Fruit fly (Drosophila melanogaster) whole organism, prepupa: ENCODE data around the gene GILT2.

ENCODE experiments used
- Blimp-1 ChIP-seq: fragments of 200-800 bp; sonication (Bioruptor generic); optimal IDR thresholded peaks from 3 replicates; lab custom pipeline; 2017; ENCODE audit warnings: missing biosample characterization, missing genetic modification characterization, mild to moderate bottlenecking, moderate library complexity, missing genetic modification reagents
- CG10631 ChIP-seq: fragments of 200-800 bp; sonication (Bioruptor generic); optimal IDR thresholded peaks from 2 replicates; lab custom pipeline; 2016; ENCODE audit warnings: missing biosample characterization, missing genetic modification characterization
- CG10669 ChIP-seq: fragments of 200-800 bp; sonication (Bioruptor generic); optimal IDR thresholded peaks from 3 replicates; lab custom pipeline; 2018; ENCODE audit warnings: missing biosample characterization, mild to moderate bottlenecking, missing genetic modification characterization, moderate library complexity
- CG11294 ChIP-seq: fragments of 200-800 bp; sonication (Bioruptor generic); IDR thresholded peaks from 2 replicates; pipeline ENCODE4 v1.3.6; 2022; ENCODE audit warnings: missing biosample characterization, missing genetic modification characterization
- CG11902 ChIP-seq: fragments of 200-800 bp; sonication (Bioruptor generic); optimal IDR thresholded peaks from 3 replicates; lab custom pipeline; 2016; ENCODE audit warnings: missing biosample characterization, missing genetic modification characterization
- CG15336 ChIP-seq: fragments of 200-800 bp; sonication (Bioruptor generic); IDR thresholded peaks from 2 replicates; pipeline ENCODE4 v1.3.6; 2022; ENCODE audit warnings: missing biosample characterization, missing genetic modification characterization
- CG1621 ChIP-seq: fragments of 200-800 bp; sonication (Bioruptor generic); optimal IDR thresholded peaks from 3 replicates; lab custom pipeline; 2018; ENCODE audit warnings: missing biosample characterization, mild to moderate bottlenecking, missing genetic modification characterization
- CG3032 ChIP-seq: fragments of 200-800 bp; optimal IDR thresholded peaks from 2 replicates; lab custom pipeline; 2019; ENCODE audit warnings: missing biosample characterization, mild to moderate bottlenecking, missing genetic modification characterization, moderate library complexity
- CG31627 ChIP-seq: fragments of 200-800 bp; sonication (Bioruptor generic); optimal IDR thresholded peaks from 3 replicates; lab custom pipeline; 2016; ENCODE audit warnings: missing biosample characterization, missing genetic modification characterization
- CG32006 ChIP-seq: fragments of 200-800 bp; sonication (Bioruptor generic); optimal IDR thresholded peaks from 3 replicates; lab custom pipeline; 2017; ENCODE audit warnings: missing biosample characterization, mild to moderate bottlenecking, missing genetic modification characterization
- CG4318 ChIP-seq: fragments of 200-800 bp; sonication (Bioruptor generic); optimal IDR thresholded peaks from 3 replicates; lab custom pipeline; 2017; ENCODE audit warnings: missing biosample characterization, mild to moderate bottlenecking, missing genetic modification characterization
- CG6163 ChIP-seq: fragments of 200-800 bp; sonication (Bioruptor generic); IDR thresholded peaks from 3 replicates; pipeline ENCODE4 v1.3.6; 2022; ENCODE audit warnings: missing biosample characterization, missing genetic modification characterization
- CG6792 ChIP-seq: fragments of 200-800 bp; sonication (Bioruptor generic); optimal IDR thresholded peaks from 3 replicates; lab custom pipeline; 2016; ENCODE audit warnings: missing biosample characterization, missing genetic modification characterization
- CG6854 ChIP-seq: fragments of 200-800 bp; sonication (Bioruptor generic); optimal IDR thresholded peaks from 2 replicates; lab custom pipeline; 2017; ENCODE audit warnings: missing biosample characterization, mild to moderate bottlenecking, missing genetic modification characterization
- CG7368 ChIP-seq: fragments of 200-800 bp; sonication (Bioruptor generic); optimal IDR thresholded peaks from 3 replicates; lab custom pipeline; 2016; ENCODE audit warnings: missing biosample characterization, missing genetic modification characterization
- CG8319 ChIP-seq: fragments of 200-800 bp; sonication (Bioruptor generic); optimal IDR thresholded peaks from 3 replicates; lab custom pipeline; 2016; ENCODE audit warnings: missing biosample characterization, missing genetic modification characterization
- CG9139 ChIP-seq: fragments of 200-800 bp; sonication (Bioruptor generic); optimal IDR thresholded peaks from 3 replicates; lab custom pipeline; 2017; ENCODE audit warnings: missing biosample characterization, mild to moderate bottlenecking, missing genetic modification characterization
- Eip75B ChIP-seq: fragments of 200-800 bp; sonication (Bioruptor generic); optimal IDR thresholded peaks from 3 replicates; lab custom pipeline; 2016; ENCODE audit warnings: missing biosample characterization, missing genetic modification characterization
- Eip78C ChIP-seq: fragments of 200-800 bp; sonication (Bioruptor generic); peaks from one replicate; lab custom pipeline; 2016; ENCODE audit warnings: missing biosample characterization, missing genetic modification characterization
- Ets96B ChIP-seq: fragments of 200-800 bp; optimal IDR thresholded peaks from 2 replicates; lab custom pipeline; 2019; ENCODE audit warnings: missing biosample characterization, mild to moderate bottlenecking, missing genetic modification characterization, moderate library complexity
- Gug ChIP-seq: fragments of 200-800 bp; sonication (Bioruptor generic); IDR thresholded peaks from 2 replicates; pipeline ENCODE4 v1.3.6; 2022; ENCODE audit warnings: missing biosample characterization, missing genetic modification characterization
- Hr38 ChIP-seq: sonication (Bioruptor generic); optimal IDR thresholded peaks from 2 replicates; lab custom pipeline; 2016; ENCODE audit warnings: missing biosample characterization, missing genetic modification characterization
- Hr39 ChIP-seq: fragments of 200-800 bp; sonication (Bioruptor generic); optimal IDR thresholded peaks from 2 replicates; lab custom pipeline; 2016; ENCODE audit warnings: missing biosample characterization, missing genetic modification characterization
- Met ChIP-seq: fragments of 200-800 bp; sonication (Bioruptor generic); optimal IDR thresholded peaks from 3 replicates; lab custom pipeline; 2016; ENCODE audit warnings: missing biosample characterization, missing genetic modification characterization
- Smox ChIP-seq: fragments of 200-800 bp; sonication (Bioruptor generic); optimal IDR thresholded peaks from 3 replicates; lab custom pipeline; 2016; ENCODE audit warnings: missing biosample characterization, missing genetic modification characterization
- Sox102F ChIP-seq: fragments of 200-800 bp; sonication (Bioruptor generic); optimal IDR thresholded peaks from 2 replicates; lab custom pipeline; 2016; ENCODE audit warnings: missing biosample characterization, mild to moderate bottlenecking, missing genetic modification characterization
- Sox14 ChIP-seq: fragments of 200-800 bp; sonication (Bioruptor generic); optimal IDR thresholded peaks from 3 replicates; lab custom pipeline; 2016; ENCODE audit warnings: missing biosample characterization, missing genetic modification characterization
- Sox15 ChIP-seq: fragments of 200-800 bp; sonication (Bioruptor generic); optimal IDR thresholded peaks from 3 replicates; lab custom pipeline; 2016; ENCODE audit warnings: missing biosample characterization, missing genetic modification characterization
- achi ChIP-seq: fragments of 200-800 bp; sonication (Bioruptor generic); optimal IDR thresholded peaks from 3 replicates; lab custom pipeline; 2016; ENCODE audit warnings: missing biosample characterization, missing genetic modification characterization
- cyc ChIP-seq: fragments of 200-800 bp; sonication (Bioruptor generic); optimal IDR thresholded peaks from 3 replicates; lab custom pipeline; 2016; ENCODE audit warnings: missing biosample characterization, missing genetic modification characterization
- dsx ChIP-seq: fragments of 200-800 bp; optimal IDR thresholded peaks from 3 replicates; lab custom pipeline; 2019; ENCODE audit warnings: missing biosample characterization, mild to moderate bottlenecking, missing genetic modification characterization, moderate library complexity; ENCODE audit not compliant: poor library complexity, severe bottlenecking
- esn ChIP-seq: fragments of 200-800 bp; sonication (Bioruptor generic); optimal IDR thresholded peaks from 2 replicates; lab custom pipeline; 2016; ENCODE audit warnings: missing biosample characterization, mild to moderate bottlenecking, missing genetic modification characterization, moderate library complexity
- fd59A ChIP-seq: fragments of 200-800 bp; sonication (Bioruptor generic); optimal IDR thresholded peaks from 2 replicates; lab custom pipeline; 2017; ENCODE audit warnings: missing biosample characterization, mild to moderate bottlenecking, missing genetic modification characterization, missing genetic modification reagents
- fd85E ChIP-seq: fragments of 200-800 bp; sonication (Bioruptor generic); optimal IDR thresholded peaks from 3 replicates; lab custom pipeline; 2016; ENCODE audit warnings: missing biosample characterization, missing genetic modification characterization
- lz ChIP-seq: fragments of 200-800 bp; sonication (Bioruptor generic); optimal IDR thresholded peaks from 3 replicates; lab custom pipeline; 2016; ENCODE audit warnings: missing biosample characterization, missing genetic modification characterization
- net ChIP-seq: fragments of 200-800 bp; sonication (Bioruptor generic); optimal IDR thresholded peaks from 3 replicates; lab custom pipeline; 2016; ENCODE audit warnings: missing biosample characterization, missing genetic modification characterization
- pdm3 ChIP-seq: fragments of 200-800 bp; sonication (Bioruptor generic); optimal IDR thresholded peaks from 3 replicates; lab custom pipeline; 2016; ENCODE audit warnings: missing biosample characterization, missing genetic modification characterization
- salr ChIP-seq, 2 experiments: fragments of 200-800 bp; sonication (Bioruptor generic); optimal IDR thresholded peaks; 3 replicates each; lab custom pipeline; 2016 to 2018; ENCODE audit warnings: missing biosample characterization in 2 of 2, missing genetic modification characterization in 2 of 2, mild to moderate bottlenecking in 1 of 2
- svp ChIP-seq: fragments of 200-800 bp; sonication (Bioruptor generic); peaks from one replicate; lab custom pipeline; 2016; ENCODE audit warnings: missing biosample characterization, missing genetic modification characterization
- topi ChIP-seq: fragments of 200-800 bp; sonication (Bioruptor generic); optimal IDR thresholded peaks from 3 replicates; lab custom pipeline; 2016; ENCODE audit warnings: missing biosample characterization, missing genetic modification characterization
- vri ChIP-seq: fragments of 200-800 bp; sonication (Bioruptor generic); optimal IDR thresholded peaks from 3 replicates; lab custom pipeline; 2016; ENCODE audit warnings: missing biosample characterization, mild to moderate bottlenecking, missing genetic modification characterization

The GILT2 gene

dm6 chr3R:23696145-23696544 lies 17.4 kb downstream of the GILT2 start, which contains the start of gene CG10252:
TSS of gene CG10252 (minus strand) at chr3R:23696245.
- TF ChIP-seq CG7368 (GFP tag; lab: Kevin White, UChicago) (no peak), CG6854 (GFP tag; lab: Kevin White, UChicago) (no peak), pdm3 (GFP tag; lab: Kevin White, UChicago) (no peak), Gug (GFP tag; lab: Robert Waterston, UW) (no peak), Smox (no peak), dsx (GFP tag; lab: Kevin White, UChicago) (no peak), Eip78C (no peak), CG9139 (GFP tag; lab: Kevin White, UChicago) (no peak), Hr39 (GFP tag; lab: Kevin White, UChicago) (no peak), Hr38 (no peak)
- TF ChIP-seq, all 60 proteins: peak for 0

DNA sequence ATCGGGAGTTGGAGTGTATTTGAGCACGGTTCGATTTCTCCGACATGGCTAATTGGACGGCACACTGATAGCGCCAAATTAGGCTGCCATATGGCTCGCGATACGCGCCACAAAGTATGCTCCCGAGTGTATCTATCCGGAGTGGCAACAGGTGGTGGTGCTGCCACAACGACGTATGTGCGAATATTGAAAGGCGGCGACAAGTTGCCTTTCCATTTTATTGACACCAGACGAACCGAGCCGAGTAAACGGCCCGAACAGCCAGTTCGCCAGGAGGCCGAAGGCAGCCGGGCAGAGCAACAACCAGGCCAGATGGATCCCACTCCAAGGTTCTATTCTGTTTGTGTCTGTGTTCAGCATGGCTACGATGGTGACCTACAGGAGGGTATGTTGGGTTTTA lies 20.1 kb downstream of the GILT2 start, which contains the start of gene prt:
Gene prt (minus strand): TSS at position 193 of the 400 bp plus-strand sequence.
- TF ChIP-seq Sox14 (GFP tag; lab: Kevin White, UChicago) (no peak), esn (GFP tag; lab: Kevin White, UChicago) (no peak), CG10631 (GFP tag; lab: Kevin White, UChicago) (no peak), lz (GFP tag; lab: Kevin White, UChicago) (no peak), CG11294 (GFP tag; lab: Robert Waterston, UW) (no peak), Eip78C (no peak), CG6163 (no peak), CG4318 (GFP tag; lab: Kevin White, UChicago) (no peak), svp (no peak), CG8319 (GFP tag; lab: Kevin White, UChicago) (no peak), Hr38 (no peak), CG3032 (no peak), vri (GFP tag; lab: Kevin White, UChicago) (no peak)

dm6 chr3R:23700304-23700767 lies 21.6 kb downstream of the GILT2 start, which contains the start of the genes CG31468 and Gba1a:
TSS of gene CG31468 (minus strand) at chr3R:23700354.
TSS of gene Gba1a (plus strand) at chr3R:23700621.
- TF ChIP-seq vri (GFP tag; lab: Kevin White, UChicago) (peak; percentile 82), Smox (no peak), CG6792 (GFP tag; lab: Kevin White, UChicago) (no peak), dsx (GFP tag; lab: Kevin White, UChicago) (no peak)

- TF ChIP-seq topi (GFP tag; lab: Kevin White, UChicago) (no peak), CG10669 (GFP tag; lab: Kevin White, UChicago) (no peak), CG11902 (GFP tag; lab: Kevin White, UChicago) (no peak), Blimp-1 (no peak), Ets96B (tag; lab: Kevin White, UChicago) (no peak), pdm3 (GFP tag; lab: Kevin White, UChicago) (no peak), CG6792 (GFP tag; lab: Kevin White, UChicago) (no peak), Smox (no peak), salr (GFP tag; optimal IDR thresholded peaks at IDR 0.05; lab: Kevin White, UChicago) (no peak)
These were observed 23.8 kb downstream of the GILT2 start, which contains the start of gene Qsox4 for dm6 chr3R:23702461-23702860. TSS of gene Qsox4 (plus strand) at chr3R:23702761.

dm6 chr3R:23704383-23705033 lies 25.8 kb downstream of the GILT2 start, which contains the start of gene Gba1b:
TSS of gene Gba1b (plus strand) at chr3R:23704804.
- TF ChIP-seq Hr39 (GFP tag; lab: Kevin White, UChicago): peak; percentile 16
- peak; percentile 83 for TF ChIP-seq Eip78C
- TF ChIP-seq fd85E (GFP tag; lab: Kevin White, UChicago): no peak
- TF ChIP-seq CG6792 (GFP tag; lab: Kevin White, UChicago): no peak
- no peak for TF ChIP-seq net (GFP tag; lab: Kevin White, UChicago)
- TF ChIP-seq Gug (GFP tag; lab: Robert Waterston, UW): no peak
- TF ChIP-seq lz (GFP tag; lab: Kevin White, UChicago): peak; percentile 8
- TF ChIP-seq Met: peak; percentile 21
- peak; percentile 32 for TF ChIP-seq topi (GFP tag; lab: Kevin White, UChicago)
- peak; percentile 29 for TF ChIP-seq CG31627 (GFP tag; lab: Kevin White, UChicago)
- TF ChIP-seq CG15336 (GFP tag; lab: Robert Waterston, UW): no peak
- TF ChIP-seq fd59A (GFP tag; lab: Kevin White, UChicago): no peak
- TF ChIP-seq CG10631 (GFP tag; lab: Kevin White, UChicago): no peak
- peak; percentile 20 for TF ChIP-seq cyc
- no peak for TF ChIP-seq Eip75B (GFP tag; lab: Kevin White, UChicago)
- TF ChIP-seq CG9139 (GFP tag; lab: Kevin White, UChicago): no peak
- no peak for TF ChIP-seq achi (GFP tag; lab: Kevin White, UChicago)
- TF ChIP-seq Sox14 (GFP tag; lab: Kevin White, UChicago): peak; percentile 15
- no peak for TF ChIP-seq CG11902 (GFP tag; lab: Kevin White, UChicago)
- TF ChIP-seq Sox102F (GFP tag; lab: Kevin White, UChicago): peak; percentile 40
- no peak for TF ChIP-seq CG32006 (GFP tag; lab: Kevin White, UChicago)
- no peak for TF ChIP-seq CG1621 (tag; lab: Kevin White, UChicago)
- no peak for TF ChIP-seq salr (GFP tag; optimal IDR thresholded peaks at IDR 0.05; lab: Kevin White, UChicago)
- no peak for TF ChIP-seq Sox15 (GFP tag; lab: Kevin White, UChicago)
